Worm (Caenorhabditis elegans): Measurements from ENCODE around the gene lgc-58.

ce11 chrX:6087676-6088075, 12.4 kb downstream of the lgc-58 start, which contains the start of gene C45B2.8:
- TF ChIP-seq nhr-28 (tag; optimal IDR thresholded peaks at IDR 0.05) (no peak), ama-1 (optimal IDR thresholded peaks at IDR 0.05) (no peak), zag-1 (tag; optimal IDR thresholded peaks at IDR 0.05) (no peak), mdl-1 (tag; optimal IDR thresholded peaks at IDR 0.05) (no peak)
